Fruit fly (Drosophila melanogaster) whole organism, wandering third instar larva: ENCODE results near the gene CG44437.
A peak's percentile ranks its signal among the peaks of the same experiment; 100 is the strongest.

Source experiments
- Abd-B ChIP-seq: fragments of >200 bp; optimal IDR thresholded peaks from 2 replicates; lab custom pipeline; 2017; ENCODE audit warnings: missing biosample characterization, missing genetic modification characterization
- CG32264 ChIP-seq: fragments of 200-800 bp; sonication (Bioruptor generic); optimal IDR thresholded peaks from 2 replicates; lab custom pipeline; 2016; ENCODE audit warnings: missing biosample characterization, missing genetic modification characterization
- CG9705 ChIP-seq: fragments of 200-800 bp; sonication (Bioruptor generic); optimal IDR thresholded peaks from 2 replicates; lab custom pipeline; 2018; ENCODE audit warnings: missing biosample characterization, mild to moderate bottlenecking, missing genetic modification characterization
- CrebA ChIP-seq: fragments of 200-800 bp; sonication (Bioruptor generic); optimal IDR thresholded peaks from 2 replicates; lab custom pipeline; 2016; ENCODE audit warnings: missing biosample characterization, mild to moderate bottlenecking, missing genetic modification characterization, borderline replicate concordance
- Dfd ChIP-seq: fragments of >200 bp; optimal IDR thresholded peaks from 2 replicates; lab custom pipeline; 2017; ENCODE audit warnings: missing biosample characterization, missing genetic modification characterization
- Dif ChIP-seq: fragments of 200-275, 200-300 bp; sonication (Bioruptor generic); optimal IDR thresholded peaks from 2 replicates; lab custom pipeline; 2018; ENCODE audit warnings: missing biosample characterization, missing genetic modification characterization; ENCODE audit not compliant: partially characterized antibody
- GATAd ChIP-seq: sonication (Bioruptor generic); optimal IDR thresholded peaks from 2 replicates; lab custom pipeline; 2016; ENCODE audit warnings: missing biosample characterization, missing genetic modification characterization
- HLH106 ChIP-seq: fragments of 200-800 bp; optimal IDR thresholded peaks from 3 replicates; lab custom pipeline; 2019; ENCODE audit warnings: missing biosample characterization, mild to moderate bottlenecking, missing genetic modification characterization, moderate library complexity
- Hnf4 ChIP-seq: fragments of 200-800 bp; sonication (Bioruptor generic); optimal IDR thresholded peaks from 2 replicates; lab custom pipeline; 2016; ENCODE audit warnings: missing biosample characterization, mild to moderate bottlenecking, missing genetic modification characterization
- Hr78 ChIP-seq: fragments of >200 bp; optimal IDR thresholded peaks from 2 replicates; lab custom pipeline; 2017; ENCODE audit warnings: missing biosample characterization, missing genetic modification characterization
- Hr83 ChIP-seq: fragments of 200-300 bp; sonication (Bioruptor generic); optimal IDR thresholded peaks from 2 replicates; lab custom pipeline; 2016; ENCODE audit warnings: missing biosample characterization, mild to moderate bottlenecking, missing genetic modification characterization, moderate library complexity; ENCODE audit not compliant: poor library complexity, severe bottlenecking
- Jra ChIP-seq: sonication (Bioruptor generic); optimal IDR thresholded peaks from 2 replicates; lab custom pipeline; 2016; ENCODE audit warnings: missing biosample characterization, missing genetic modification characterization
- Mio ChIP-seq: sonication (Bioruptor generic); optimal IDR thresholded peaks from 2 replicates; lab custom pipeline; 2016; ENCODE audit warnings: missing biosample characterization, missing genetic modification characterization
- Myc ChIP-seq: fragments of >200 bp; optimal IDR thresholded peaks from 2 replicates; lab custom pipeline; 2017
- N ChIP-seq: fragments of >200 bp; optimal IDR thresholded peaks from 2 replicates; lab custom pipeline; 2018; ENCODE audit warnings: missing biosample characterization, missing external identifiers, missing genetic modification characterization
- OdsH ChIP-seq: fragments of 200-800 bp; sonication (Bioruptor generic); optimal IDR thresholded peaks from 2 replicates; lab custom pipeline; 2016; ENCODE audit warnings: missing biosample characterization, mild to moderate bottlenecking, missing genetic modification characterization
- Rel ChIP-seq, 2 experiments: fragments of 200-800 bp; sonication (Bioruptor generic) in 1 of 2; optimal IDR thresholded peaks; 2 replicates in 1 of 2; 3 replicates in 1 of 2; lab custom pipeline; 2016 to 2019; ENCODE audit warnings: mild to moderate bottlenecking in 2 of 2, missing biosample characterization in 2 of 2, missing genetic modification characterization in 2 of 2, moderate library complexity in 1 of 2
- Sp1 ChIP-seq: fragments of 200-800 bp; sonication (Bioruptor generic); optimal IDR thresholded peaks from 3 replicates; lab custom pipeline; 2019; ENCODE audit warnings: missing biosample characterization, mild to moderate bottlenecking, missing genetic modification characterization, moderate library complexity
- Vsx2 ChIP-seq: fragments of 200-300, 225-300 bp; sonication (Bioruptor generic); optimal IDR thresholded peaks from 2 replicates; lab custom pipeline; 2018; ENCODE audit warnings: missing biosample characterization, missing genetic modification characterization; ENCODE audit not compliant: partially characterized antibody
- br ChIP-seq: fragments of 200-800 bp; sonication (Bioruptor generic); optimal IDR thresholded peaks from 2 replicates; lab custom pipeline; 2016; ENCODE audit warnings: missing biosample characterization, missing genetic modification characterization
- brk ChIP-seq: fragments of 200-800 bp; sonication (Bioruptor generic); optimal IDR thresholded peaks from 2 replicates; lab custom pipeline; 2016; ENCODE audit warnings: missing biosample characterization, mild to moderate bottlenecking, missing genetic modification characterization
- dl ChIP-seq, 2 experiments: fragments of 175-275, 200-275 bp in 1 of 2; fragments of 200-275 bp in 1 of 2; sonication (Bioruptor generic); optimal IDR thresholded peaks; lab custom pipeline; 2018; ENCODE audit warnings: mild to moderate bottlenecking in 2 of 2, missing biosample characterization in 2 of 2, missing genetic modification characterization in 2 of 2, moderate library complexity in 2 of 2; ENCODE audit not compliant: partially characterized antibody in 2 of 2, insufficient read depth in 1 of 2
- dmrt93B ChIP-seq: fragments of 200-800 bp; sonication (Bioruptor generic); optimal IDR thresholded peaks from 2 replicates; lab custom pipeline; 2018; ENCODE audit warnings: missing biosample characterization, mild to moderate bottlenecking, missing genetic modification characterization
- dsf ChIP-seq: sonication (Bioruptor generic); optimal IDR thresholded peaks from 2 replicates; lab custom pipeline; 2016; ENCODE audit warnings: missing biosample characterization, missing genetic modification characterization, borderline replicate concordance
- ey ChIP-seq: fragments of 200-800 bp; sonication (Bioruptor generic); optimal IDR thresholded peaks from 2 replicates; lab custom pipeline; 2016; ENCODE audit warnings: missing biosample characterization, missing genetic modification characterization
- foxo ChIP-seq, 2 experiments: fragments of 200-800 bp; sonication (Bioruptor generic); optimal IDR thresholded peaks; 2 replicates in 1 of 2; 3 replicates in 1 of 2; lab custom pipeline; 2016 to 2017; ENCODE audit warnings: missing biosample characterization in 2 of 2, missing genetic modification characterization in 2 of 2
- fru ChIP-seq: fragments of 200-800 bp; sonication (Bioruptor generic); optimal IDR thresholded peaks from 3 replicates; lab custom pipeline; 2016; ENCODE audit warnings: missing biosample characterization, mild to moderate bottlenecking, missing genetic modification characterization
- h ChIP-seq: fragments of 200-800 bp; sonication (Bioruptor generic); optimal IDR thresholded peaks from 3 replicates; lab custom pipeline; 2016; ENCODE audit warnings: missing biosample characterization, mild to moderate bottlenecking, missing genetic modification characterization
- jim ChIP-seq: fragments of 175-275, 200-325 bp; sonication (Bioruptor generic); optimal IDR thresholded peaks from 2 replicates; lab custom pipeline; 2016; ENCODE audit warnings: missing biosample characterization, mild to moderate bottlenecking, missing genetic modification characterization
- lola ChIP-seq: fragments of >200 bp; optimal IDR thresholded peaks from 2 replicates; lab custom pipeline; 2017; ENCODE audit warnings: missing biosample characterization, missing genetic modification characterization
- pan ChIP-seq: fragments of >200 bp; optimal IDR thresholded peaks from 2 replicates; lab custom pipeline; 2017
- psq ChIP-seq: fragments of 200-800 bp; sonication (Bioruptor generic); optimal IDR thresholded peaks from 3 replicates; lab custom pipeline; 2017; ENCODE audit warnings: missing biosample characterization, mild to moderate bottlenecking, missing genetic modification characterization, moderate library complexity
- rgr ChIP-seq: fragments of 200-800 bp; sonication (Bioruptor generic); optimal IDR thresholded peaks from 3 replicates; lab custom pipeline; 2016; ENCODE audit warnings: missing biosample characterization, mild to moderate bottlenecking, missing genetic modification characterization
- sage ChIP-seq: fragments of 200-800 bp; sonication (Bioruptor generic); optimal IDR thresholded peaks from 2 replicates; lab custom pipeline; 2016; ENCODE audit warnings: missing biosample characterization, mild to moderate bottlenecking, missing genetic modification characterization
- sv ChIP-seq: fragments of 200-800 bp; sonication (Bioruptor generic); optimal IDR thresholded peaks from 3 replicates; lab custom pipeline; 2016; ENCODE audit warnings: missing biosample characterization, missing genetic modification characterization
- tai ChIP-seq: sonication (Bioruptor generic); optimal IDR thresholded peaks from 2 replicates; lab custom pipeline; 2016; ENCODE audit warnings: missing biosample characterization, missing genetic modification characterization
- usp ChIP-seq: fragments of >200 bp; optimal IDR thresholded peaks from 2 replicates; lab custom pipeline; 2017; ENCODE audit warnings: missing biosample characterization, missing genetic modification characterization
- woc ChIP-seq: sonication (Bioruptor generic); optimal IDR thresholded peaks from 2 replicates; lab custom pipeline; 2016; ENCODE audit warnings: missing biosample characterization, mild to moderate bottlenecking, missing genetic modification characterization

Gene CG44437

dm6 chrX:13202162-13202561 is at the start of gene CG44437:
TSS of gene CG44437 (minus strand) at chrX:13202262.
- TF ChIP-seq rgr (GFP tag; lab: Kevin White, UChicago) (no peak), Abd-B (GFP tag; lab: Kevin White, UChicago) (no peak), woc (no peak), tai (GFP tag; lab: Kevin White, UChicago) (no peak), usp (GFP tag; lab: Kevin White, UChicago) (no peak)

dm6 chrX:13251310-13251709 is 49.2 kb upstream of the CG44437 start:
- peak; percentile 96 for TF ChIP-seq woc
- TF ChIP-seq dmrt93B (GFP tag; lab: Kevin White, UChicago), result peak; percentile 89
- peak; percentile 83 for TF ChIP-seq brk (GFP tag; lab: Kevin White, UChicago)
- TF ChIP-seq Vsx2, result peak; percentile 1
- TF ChIP-seq usp (GFP tag; lab: Kevin White, UChicago), result no peak
- TF ChIP-seq ey (GFP tag; lab: Kevin White, UChicago), result peak; percentile 97
- peak; percentile 16 for TF ChIP-seq Mio (GFP tag; lab: Kevin White, UChicago)
- peak; percentile 93 for TF ChIP-seq rgr (GFP tag; lab: Kevin White, UChicago)
- peak; percentile 11 for TF ChIP-seq dsf (GFP tag; lab: Kevin White, UChicago)
- no peak for TF ChIP-seq Abd-B (GFP tag; lab: Kevin White, UChicago)
- peak; percentile 98 for TF ChIP-seq fru
- TF ChIP-seq Rel (GFP tag; optimal IDR thresholded peaks at IDR 0.05; lab: Kevin White, UChicago), result peak; percentile 83
- peak; percentile 60 for TF ChIP-seq Rel (tag; optimal IDR thresholded peaks at IDR 0.05; lab: Kevin White, UChicago)
- peak; percentile 90 for TF ChIP-seq CG9705 (GFP tag; lab: Kevin White, UChicago)
- TF ChIP-seq Sp1 (GFP tag; lab: Kevin White, UChicago), result peak; percentile 93
- peak; percentile 95 for TF ChIP-seq br (GFP tag; lab: Kevin White, UChicago)
- no peak for TF ChIP-seq jim
- TF ChIP-seq foxo (GFP tag; optimal IDR thresholded peaks at IDR 0.05; lab: Kevin White, UChicago), result peak; percentile 74 to 97
- peak; percentile 79 for TF ChIP-seq CrebA (GFP tag; lab: Kevin White, UChicago)
- peak; percentile 25 for TF ChIP-seq GATAd (GFP tag; lab: Kevin White, UChicago)
- peak; percentile 77 for TF ChIP-seq sv
- TF ChIP-seq lola (GFP tag; lab: Kevin White, UChicago), result no peak
- peak; percentile 92 for TF ChIP-seq OdsH
- TF ChIP-seq Hr83 (GFP tag; lab: Kevin White, UChicago), result peak; percentile 37
- no peak for TF ChIP-seq Hr78
- TF ChIP-seq pan (lab: Kevin White, UChicago), result no peak
- TF ChIP-seq sage (GFP tag; lab: Kevin White, UChicago), result peak; percentile 74
- no peak for TF ChIP-seq Dif
- peak; percentile 94 for TF ChIP-seq HLH106
- TF ChIP-seq Hnf4 (GFP tag; lab: Kevin White, UChicago), result peak; percentile 96
- TF ChIP-seq Myc (lab: Kevin White, UChicago), result no peak
- peak; percentile 83 for TF ChIP-seq Jra
- TF ChIP-seq Dfd (GFP tag; lab: Kevin White, UChicago), result no peak
- TF ChIP-seq tai (GFP tag; lab: Kevin White, UChicago), result peak; percentile 87
- peak; percentile 77 for TF ChIP-seq CG32264 (GFP tag; lab: Kevin White, UChicago)
- peak; percentile 93 for TF ChIP-seq psq (GFP tag; lab: Kevin White, UChicago)
- peak; percentile 97 for TF ChIP-seq h (GFP tag; lab: Kevin White, UChicago)
- peak in 1 of 2 experiments; percentile 33 for TF ChIP-seq dl (GFP tag; optimal IDR thresholded peaks at IDR 0.05; lab: Kevin White, UChicago; ENCODE audit: insufficient read depth in 1 of 2, partially characterized antibody in 2 of 2)
- TF ChIP-seq N (GFP tag; lab: Kevin White, UChicago), result no peak
